Fruit fly (Drosophila melanogaster): ENCODE data around the gene CG7110.
A peak's percentile ranks its signal among the peaks of the same experiment; 100 is the strongest.

The CG7110 gene

DNA sequence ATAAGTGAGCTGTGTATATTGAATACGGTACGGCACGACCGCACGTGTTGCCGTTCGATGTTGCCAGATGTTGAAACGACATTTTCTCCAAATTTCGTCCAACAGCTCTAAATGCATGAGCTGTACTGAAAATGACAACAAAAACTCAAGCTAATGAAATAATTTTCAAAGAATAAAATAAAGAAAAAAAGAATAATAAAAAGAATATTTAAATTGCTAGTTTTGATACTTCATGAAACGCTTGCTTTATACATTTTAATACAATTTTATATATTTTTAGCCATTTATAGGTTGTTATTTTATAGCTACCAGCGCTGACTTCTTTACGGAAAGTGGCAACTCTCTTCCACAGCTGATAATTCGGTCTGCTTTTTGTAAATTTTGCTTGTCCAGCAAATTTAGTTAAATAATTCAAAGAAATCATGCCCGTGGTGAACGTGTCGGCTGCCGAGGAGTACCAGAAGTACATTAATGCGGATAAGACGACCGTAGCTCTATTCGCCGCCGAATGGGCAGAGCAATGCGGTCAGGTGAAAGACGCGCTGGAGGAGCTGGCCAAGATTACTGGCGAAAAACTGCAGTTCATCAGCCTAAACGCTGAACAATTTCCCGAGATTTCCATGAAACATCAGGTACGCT is 32.6 kb upstream of the CG7110 start, which contains the start of the genes Nnp-1 and Grx3:
TSS of gene Nnp-1 (minus strand) at position 81 of the 639 bp plus-strand sequence.
TSS of gene Grx3 (plus strand) at position 339 of the 639 bp plus-strand sequence.
- TF ChIP-seq fd96Ca (GFP tag; IDR thresholded peaks at IDR 0.05) = no peak
- TF ChIP-seq CG9948 (tag; optimal IDR thresholded peaks at IDR 0.05) = peak; percentile 39
- 0 out of 2 replicates have a peak, but pooled peaks have one; percentile 35 for TF ChIP-seq CG32121 (GFP tag; IDR thresholded peaks at IDR 0.05)
- 0 out of 2 replicates have a peak, but pooled peaks have one; percentile 13 for TF ChIP-seq rn (GFP tag; IDR thresholded peaks at IDR 0.05)
- peak; percentile 30 for TF ChIP-seq D1 (tag; optimal IDR thresholded peaks at IDR 0.05)
- TF ChIP-seq CG34367 (tag; optimal IDR thresholded peaks at IDR 0.05) = no peak
- TF ChIP-seq Snoo (tag; optimal IDR thresholded peaks at IDR 0.05) = peak; percentile 3
- no peak for TF ChIP-seq EcR (GFP tag; optimal IDR thresholded peaks at IDR 0.05)
- no peak for TF ChIP-seq CG4496 (GFP tag; IDR thresholded peaks at IDR 0.05)
- TF ChIP-seq CG8159 (tag; optimal IDR thresholded peaks at IDR 0.05) = peak; percentile 44
- TF ChIP-seq CG15710 (tag; optimal IDR thresholded peaks at IDR 0.05) = no peak
- TF ChIP-seq Ets98B (GFP tag; IDR thresholded peaks at IDR 0.05) = no peak

DNA sequence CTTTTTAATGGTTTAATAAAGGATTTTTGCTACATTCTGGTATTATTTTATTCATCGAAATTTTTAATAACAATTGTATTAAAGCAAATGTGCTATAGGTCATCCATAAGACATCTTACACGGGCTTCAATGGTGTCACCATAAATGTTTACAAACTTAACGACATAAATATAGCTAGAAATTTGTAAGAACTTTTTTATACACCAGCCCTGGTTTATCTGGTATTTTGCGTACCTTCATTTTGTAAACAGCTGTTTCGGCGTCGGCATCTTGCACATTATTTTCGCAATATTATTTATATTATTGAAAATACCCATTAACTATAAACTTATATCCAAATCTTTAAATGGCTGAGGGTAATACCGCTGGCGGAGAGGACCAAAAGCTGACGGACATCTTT is 31.4 kb upstream of the CG7110 start, which contains the start of gene Tap42:
TSS of gene Tap42 (plus strand) at position 240 of the 400 bp plus-strand sequence.
- TF ChIP-seq Pif1A (GFP tag; optimal IDR thresholded peaks at IDR 0.05) = no peak

DNA sequence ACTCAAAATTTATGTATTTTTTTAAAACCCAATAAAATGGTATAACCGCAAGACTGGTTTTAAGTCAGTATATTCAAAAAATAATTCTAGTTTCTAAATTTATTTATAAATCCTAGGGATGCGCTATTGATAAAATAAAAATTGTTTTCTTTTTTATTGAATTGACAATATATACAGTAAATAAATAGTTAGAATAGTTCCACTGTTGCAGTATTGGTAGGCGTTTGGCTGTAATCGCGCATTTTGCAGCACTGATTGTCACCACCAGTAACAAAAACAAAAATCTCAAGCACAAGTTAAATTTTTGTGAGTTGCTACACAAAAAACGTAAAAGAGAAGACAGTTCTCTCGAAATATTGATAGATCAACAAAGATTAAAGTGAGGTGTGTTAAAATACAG is 29.9 kb upstream of the CG7110 start, which contains the start of gene CG31855:
TSS of gene CG31855 (plus strand) at position 265 of the 400 bp plus-strand sequence.
- TF ChIP-seq Pif1B (GFP tag; optimal IDR thresholded peaks at IDR 0.05) (peak; percentile 71), CG13204 (GFP tag; optimal IDR thresholded peaks at IDR 0.05) (no peak), rn (GFP tag; IDR thresholded peaks at IDR 0.05) (peak; percentile 41; the same call in 1 of the 2 replicates), CG32121 (GFP tag; IDR thresholded peaks at IDR 0.05) (peak; percentile 59), Pif1A (GFP tag; optimal IDR thresholded peaks at IDR 0.05) (peak; percentile 84), Snoo (tag; optimal IDR thresholded peaks at IDR 0.05) (peak; percentile 74), CG4496 (GFP tag; IDR thresholded peaks at IDR 0.05) (peak; percentile 58; the same call in 2 of the 3 replicates), CG34367 (tag; optimal IDR thresholded peaks at IDR 0.05) (peak; percentile 59), CG15710 (tag; optimal IDR thresholded peaks at IDR 0.05) (peak; percentile 76), fd96Ca (GFP tag; IDR thresholded peaks at IDR 0.05) (no peak; the same call in 2 of the 3 replicates), EcR (GFP tag; optimal IDR thresholded peaks at IDR 0.05) (no peak), CG8301 (tag; optimal IDR thresholded peaks at IDR 0.05) (peak; percentile 65), CG10348 (GFP tag; IDR thresholded peaks at IDR 0.05) (no peak), gl (tag; optimal IDR thresholded peaks at IDR 0.05) (peak; percentile 25), CG8159 (tag; optimal IDR thresholded peaks at IDR 0.05) (peak; percentile 66), CG12605 (GFP tag; IDR thresholded peaks at IDR 0.05) (peak; percentile 63), Ets98B (GFP tag; IDR thresholded peaks at IDR 0.05) (peak; percentile 83), CG9948 (tag; optimal IDR thresholded peaks at IDR 0.05) (peak; percentile 39), CG14655 (GFP tag; optimal IDR thresholded peaks at IDR 0.05) (no peak), D1 (tag; optimal IDR thresholded peaks at IDR 0.05) (peak; percentile 58), CG17806 (tag; optimal IDR thresholded peaks at IDR 0.05) (peak; percentile 65)

DNA sequence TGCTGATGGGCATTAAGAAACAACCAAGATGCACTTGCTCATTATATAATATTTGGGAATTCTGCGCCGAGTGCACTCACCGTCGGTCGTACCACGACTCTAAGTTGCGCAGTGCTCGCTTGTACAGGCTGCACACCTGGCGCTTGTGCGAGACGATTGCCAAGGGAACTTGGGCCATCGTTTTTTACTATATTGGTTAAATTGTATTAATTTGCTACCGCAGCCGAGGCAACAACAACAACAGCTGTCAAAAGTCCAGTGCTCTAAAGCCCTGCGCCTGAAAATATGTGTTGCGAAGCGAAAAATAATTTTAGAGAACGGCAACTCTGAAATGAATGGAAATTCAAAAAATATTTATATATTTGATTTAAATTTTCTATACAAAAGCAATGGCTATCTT is 28.0 kb upstream of the CG7110 start, which contains the start of gene ND-B22:
TSS of gene ND-B22 (minus strand) at position 349 of the 400 bp plus-strand sequence.
- TF ChIP-seq CG32121 (GFP tag; IDR thresholded peaks at IDR 0.05) (no peak), D1 (tag; optimal IDR thresholded peaks at IDR 0.05) (no peak), EcR (GFP tag; optimal IDR thresholded peaks at IDR 0.05) (no peak), Ets98B (GFP tag; IDR thresholded peaks at IDR 0.05) (no peak), CG10348 (GFP tag; IDR thresholded peaks at IDR 0.05) (no peak), Pif1B (GFP tag; optimal IDR thresholded peaks at IDR 0.05) (no peak), CG14655 (GFP tag; optimal IDR thresholded peaks at IDR 0.05) (no peak), CG15710 (tag; optimal IDR thresholded peaks at IDR 0.05) (peak; percentile 17), Snoo (tag; optimal IDR thresholded peaks at IDR 0.05) (peak; percentile 38), CG17806 (tag; optimal IDR thresholded peaks at IDR 0.05) (no peak), gl (tag; optimal IDR thresholded peaks at IDR 0.05) (no peak)

DNA sequence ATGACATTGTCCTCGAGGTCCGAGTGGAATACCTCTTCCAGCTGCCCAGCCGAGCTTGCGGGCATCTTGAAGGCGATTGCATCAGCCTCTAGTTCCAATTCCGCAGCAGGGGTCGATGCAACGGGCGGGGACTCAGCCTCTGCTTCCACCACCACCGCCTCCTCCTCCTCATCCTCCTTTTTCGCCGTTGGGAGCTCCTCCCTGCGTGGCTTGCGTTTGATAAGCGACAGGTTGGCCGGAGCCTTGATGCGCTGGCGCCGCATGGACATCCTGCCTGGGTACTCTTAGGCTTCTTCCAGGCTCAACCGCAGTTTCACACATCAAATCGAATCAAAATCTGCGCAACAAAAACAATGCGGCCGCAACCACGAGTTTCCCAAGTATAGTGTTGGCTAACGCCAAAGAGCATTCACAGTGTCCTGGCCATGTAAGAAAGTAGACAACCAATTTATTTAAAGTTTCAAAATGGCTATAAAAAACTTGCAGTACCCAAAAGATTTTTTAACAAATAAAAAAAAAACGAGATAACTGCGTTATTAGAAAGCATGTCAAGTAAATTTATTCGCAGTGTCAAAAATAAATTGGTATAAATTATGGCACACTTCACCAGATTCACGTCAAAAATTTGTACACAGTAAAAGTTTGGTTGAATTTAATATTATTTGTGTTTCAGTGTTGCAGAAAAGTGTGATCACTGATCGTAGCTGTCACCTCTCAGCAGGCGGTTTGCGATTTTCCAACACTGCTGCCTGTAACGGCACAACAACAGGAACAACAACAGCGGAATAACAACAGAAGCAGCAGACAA is 25.2 kb upstream of the CG7110 start, which contains the start of the genes Bdp1 and CG6565:
TSS of gene Bdp1 (minus strand) at position 456 of the 808 bp plus-strand sequence.
TSS of gene CG6565 (plus strand) at position 585 of the 808 bp plus-strand sequence.
- TF ChIP-seq Snoo (tag; optimal IDR thresholded peaks at IDR 0.05) (peak; percentile 96), CG13204 (GFP tag; optimal IDR thresholded peaks at IDR 0.05) (no peak), CG8301 (tag; optimal IDR thresholded peaks at IDR 0.05) (peak; percentile 93), D1 (tag; optimal IDR thresholded peaks at IDR 0.05) (no peak), gl (tag; optimal IDR thresholded peaks at IDR 0.05) (peak; percentile 80), CG15710 (tag; optimal IDR thresholded peaks at IDR 0.05) (peak; percentile 96), Ets98B (GFP tag; IDR thresholded peaks at IDR 0.05) (peak; percentile 90), fd96Ca (GFP tag; IDR thresholded peaks at IDR 0.05) (peak; percentile 93), CG9948 (tag; optimal IDR thresholded peaks at IDR 0.05) (peak; percentile 97), CG12605 (GFP tag; IDR thresholded peaks at IDR 0.05) (peak; percentile 59), rn (GFP tag; IDR thresholded peaks at IDR 0.05) (peak; percentile 90), CG14655 (GFP tag; optimal IDR thresholded peaks at IDR 0.05) (peak; percentile 97), CG10348 (GFP tag; IDR thresholded peaks at IDR 0.05) (peak; percentile 90), CG32121 (GFP tag; IDR thresholded peaks at IDR 0.05) (peak; percentile 94), Pif1A (GFP tag; optimal IDR thresholded peaks at IDR 0.05) (no peak), CG17806 (tag; optimal IDR thresholded peaks at IDR 0.05) (peak; percentile 93), CG4496 (GFP tag; IDR thresholded peaks at IDR 0.05) (peak; percentile 92), EcR (GFP tag; optimal IDR thresholded peaks at IDR 0.05) (no peak), CG8159 (tag; optimal IDR thresholded peaks at IDR 0.05) (peak; percentile 96), CG34367 (tag; optimal IDR thresholded peaks at IDR 0.05) (peak; percentile 92), Pif1B (GFP tag; optimal IDR thresholded peaks at IDR 0.05) (peak; percentile 94)
